Worm (Caenorhabditis elegans) whole organism, young adult: ENCODE measurements around the gene C25A8.2.

Experiments
- B0035.1 ChIP-seq: sonication (generic microtip); optimal IDR thresholded peaks from 2 replicates; lab custom pipeline; 2016; ENCODE audit warnings: missing genetic modification characterization, mild to moderate bottlenecking, missing compliant biosample characterization, missing genotype, missing genetic modification reagents
- B0261.1 ChIP-seq: sonication (generic microtip); optimal IDR thresholded peaks from 2 replicates; lab custom pipeline; 2016; ENCODE audit warnings: mild to moderate bottlenecking, missing genetic modification characterization, moderate library complexity, missing compliant biosample characterization
- B0336.3 ChIP-seq: fragments of 200-800 bp; sonication (Bioruptor generic); IDR thresholded peaks from 2 replicates; pipeline ENCODE4 v1.3.6; 2022; ENCODE audit warnings: missing genetic modification characterization, missing compliant biosample characterization
- F10E7.11 ChIP-seq: sonication (generic microtip); optimal IDR thresholded peaks from 2 replicates; lab custom pipeline; 2017; ENCODE audit warnings: mild to moderate bottlenecking, missing genetic modification characterization, moderate library complexity, missing compliant biosample characterization
- F23B12.7 ChIP-seq: sonication (generic microtip); optimal IDR thresholded peaks from 2 replicates; lab custom pipeline; 2017; ENCODE audit warnings: missing genetic modification characterization, mild to moderate bottlenecking, missing compliant biosample characterization, antibody characterized with exemption, moderate library complexity; ENCODE audit not compliant: insufficient read depth
- F33H1.4 ChIP-seq: fragments of 200-800 bp; sonication (Bioruptor generic); IDR thresholded peaks from 2 replicates; pipeline ENCODE4 v1.3.6; 2022; ENCODE audit warnings: missing genetic modification reagents, missing genetic modification characterization, missing compliant biosample characterization
- F37B4.10 ChIP-seq: fragments of 200-800 bp; sonication (Bioruptor generic); IDR thresholded peaks from 2 replicates; pipeline ENCODE4 v1.3.6; 2022; ENCODE audit warnings: missing genetic modification characterization, missing compliant biosample characterization
- F49E8.2 ChIP-seq: sonication (generic microtip); optimal IDR thresholded peaks from 3 replicates; lab custom pipeline; 2017; ENCODE audit warnings: missing genetic modification characterization, mild to moderate bottlenecking, missing compliant biosample characterization, antibody characterized with exemption, moderate library complexity; ENCODE audit not compliant: insufficient read depth
- F57C9.4 ChIP-seq: sonication (generic microtip); optimal IDR thresholded peaks from 2 replicates; lab custom pipeline; 2017; ENCODE audit warnings: mild to moderate bottlenecking, missing genetic modification characterization, missing compliant biosample characterization
- T26A5.8 ChIP-seq: sonication (generic microtip); optimal IDR thresholded peaks from 2 replicates; lab custom pipeline; 2016; ENCODE audit warnings: missing genetic modification characterization, missing compliant biosample characterization
- Y53F4B.3 ChIP-seq: fragments of 200-800 bp; sonication (Bioruptor generic); IDR thresholded peaks from 2 replicates; pipeline ENCODE4 v1.3.6; 2022; ENCODE audit warnings: missing genetic modification reagents, missing genetic modification characterization, missing compliant biosample characterization
- Y56A3A.18 ChIP-seq: fragments of 200-800 bp; sonication (Bioruptor generic); IDR thresholded peaks from 2 replicates; pipeline ENCODE4 v1.3.6; 2022; ENCODE audit warnings: missing genetic modification reagents, missing genetic modification characterization, missing compliant biosample characterization
- Y67H2A.10 ChIP-seq: fragments of 200-800 bp; sonication (Bioruptor generic); conservative IDR thresholded peaks from 2 replicates; pipeline ENCODE4 v1.3.6; 2022; ENCODE audit warnings: missing genetic modification reagents, missing genetic modification characterization, missing compliant biosample characterization
- ama-1 ChIP-seq, 3 experiments: fragments of 150-350 bp in 1 of 3; sonication (generic microtip) in 2 of 3; optimal IDR thresholded peaks; 2 replicates each; lab custom pipeline; 2014 to 2018; ENCODE audit warnings: missing biosample characterization in 2 of 3, missing genetic modification characterization in 2 of 3, missing genetic modification reagents in 2 of 3
- aptf-2 ChIP-seq: fragments of 200-800 bp; sonication (Bioruptor generic); conservative IDR thresholded peaks from 2 replicates; pipeline ENCODE4 v1.3.6; 2022; ENCODE audit warnings: missing genetic modification reagents, missing genetic modification characterization, missing compliant biosample characterization
- athp-1 ChIP-seq: sonication (generic microtip); optimal IDR thresholded peaks from 2 replicates; lab custom pipeline; 2017; ENCODE audit warnings: mild to moderate bottlenecking, missing genetic modification characterization, missing compliant biosample characterization
- attf-6 ChIP-seq: fragments of 200-800 bp; sonication (Bioruptor generic); IDR thresholded peaks from 2 replicates; pipeline ENCODE4 v1.3.6; 2022; ENCODE audit warnings: missing genetic modification reagents, missing genetic modification characterization, missing compliant biosample characterization
- ceh-100 ChIP-seq: fragments of 200-800 bp; sonication (Bioruptor generic); IDR thresholded peaks from 2 replicates; pipeline ENCODE4 v1.3.6; 2022; ENCODE audit warnings: missing genetic modification reagents, missing genetic modification characterization, missing compliant biosample characterization
- ceh-79 ChIP-seq: sonication (generic microtip); optimal IDR thresholded peaks from 2 replicates; lab custom pipeline; 2017; ENCODE audit warnings: mild to moderate bottlenecking, missing genetic modification characterization, missing compliant biosample characterization
- ceh-91 ChIP-seq: fragments of 200-800 bp; sonication (Bioruptor generic); IDR thresholded peaks from 2 replicates; pipeline ENCODE4 v1.3.6; 2022; ENCODE audit warnings: missing genetic modification reagents, missing genetic modification characterization, missing compliant biosample characterization
- die-1 ChIP-seq: sonication (generic microtip); optimal IDR thresholded peaks from 2 replicates; lab custom pipeline; 2016; ENCODE audit warnings: missing genotype, mild to moderate bottlenecking, missing genetic modification characterization, missing compliant biosample characterization
- dox-1 ChIP-seq: fragments of 200-800 bp; sonication (Bioruptor generic); IDR thresholded peaks from 2 replicates; pipeline ENCODE4 v1.3.6; 2022; ENCODE audit warnings: missing genetic modification reagents, missing genetic modification characterization, missing compliant biosample characterization
- ets-4 ChIP-seq: fragments of 200-800 bp; sonication (Bioruptor generic); optimal IDR thresholded peaks from 2 replicates; lab custom pipeline; 2018; ENCODE audit warnings: mild to moderate bottlenecking, missing genetic modification characterization, missing compliant biosample characterization
- hlh-12 ChIP-seq: sonication (generic microtip); optimal IDR thresholded peaks from 2 replicates; lab custom pipeline; 2016; ENCODE audit warnings: missing genetic modification characterization, missing compliant biosample characterization
- hmg-1.2 ChIP-seq: fragments of 200-800 bp; sonication (Bioruptor generic); IDR thresholded peaks from 2 replicates; pipeline ENCODE4 v1.3.6; 2022; ENCODE audit warnings: missing genetic modification reagents, missing genetic modification characterization, missing compliant biosample characterization
- hmg-20 ChIP-seq: fragments of 200-800 bp; sonication (Bioruptor generic); IDR thresholded peaks from 2 replicates; pipeline ENCODE4 v1.3.6; 2022; ENCODE audit warnings: missing genetic modification reagents, missing genetic modification characterization, missing compliant biosample characterization
- hsf-1 ChIP-seq: fragments of 200-800 bp; sonication (Bioruptor generic); IDR thresholded peaks from 2 replicates; pipeline ENCODE4 v1.3.6; 2022; ENCODE audit warnings: missing genetic modification reagents, missing genetic modification characterization, missing compliant biosample characterization
- let-607 ChIP-seq, 2 experiments: fragments of 200-800 bp in 1 of 2; sonication (Bioruptor generic) in 1 of 2; sonication (generic microtip) in 1 of 2; optimal IDR thresholded peaks; 2 replicates each; lab custom pipeline; 2016 to 2018; ENCODE audit warnings: mild to moderate bottlenecking in 2 of 2, missing compliant biosample characterization in 2 of 2, missing genetic modification characterization in 2 of 2, moderate library complexity in 2 of 2, missing genotype in 1 of 2
- lin-40 ChIP-seq: sonication (generic microtip); optimal IDR thresholded peaks from 2 replicates; lab custom pipeline; 2016; ENCODE audit warnings: missing genetic modification characterization, mild to moderate bottlenecking, missing compliant biosample characterization, missing genotype, missing genetic modification reagents
- lin-54 ChIP-seq: fragments of 200-800 bp; sonication (Bioruptor generic); optimal IDR thresholded peaks from 2 replicates; lab custom pipeline; 2018; ENCODE audit warnings: mild to moderate bottlenecking, missing genetic modification characterization, missing compliant biosample characterization
- madf-3 ChIP-seq: fragments of 200-800 bp; sonication (Bioruptor generic); IDR thresholded peaks from 2 replicates; pipeline ENCODE4 v1.3.6; 2022; ENCODE audit warnings: missing genetic modification reagents, missing genetic modification characterization, missing compliant biosample characterization
- madf-8 ChIP-seq: fragments of 200-800 bp; sonication (Bioruptor generic); conservative IDR thresholded peaks from 2 replicates; pipeline ENCODE4 v1.3.6; 2022; ENCODE audit warnings: missing genetic modification reagents, missing genetic modification characterization, missing compliant biosample characterization
- nhr-27 ChIP-seq: fragments of 200-800 bp; sonication (Bioruptor generic); optimal IDR thresholded peaks from 2 replicates; lab custom pipeline; 2018; ENCODE audit warnings: mild to moderate bottlenecking, missing genetic modification characterization, moderate library complexity, missing compliant biosample characterization
- rcor-1 ChIP-seq: fragments of 200-800 bp; sonication (Bioruptor generic); IDR thresholded peaks from 2 replicates; pipeline ENCODE4 v1.3.6; 2022; ENCODE audit warnings: missing genetic modification reagents, missing genetic modification characterization, missing compliant biosample characterization
- rec-8 ChIP-seq, 2 experiments: sonication (generic microtip); optimal IDR thresholded peaks; 2 replicates each; lab custom pipeline; 2016; ENCODE audit warnings: mild to moderate bottlenecking in 2 of 2, missing genetic modification characterization in 2 of 2, missing genetic modification reagents in 2 of 2, missing genotype in 2 of 2, missing biosample characterization in 1 of 2, missing compliant biosample characterization in 1 of 2, moderate library complexity in 1 of 2
- rpc-1 ChIP-seq, 2 experiments: fragments of 150-350 bp in 1 of 2; sonication (generic microtip) in 1 of 2; optimal IDR thresholded peaks; 2 replicates each; lab custom pipeline; 2014 to 2018; ENCODE audit warnings: missing biosample characterization in 1 of 2, missing genetic modification characterization in 1 of 2, missing genetic modification reagents in 1 of 2, missing genotype in 1 of 2
- sdz-38 ChIP-seq: sonication (generic microtip); optimal IDR thresholded peaks from 2 replicates; lab custom pipeline; 2016; ENCODE audit warnings: missing genotype, missing genetic modification characterization, missing compliant biosample characterization
- sea-2 ChIP-seq: fragments of 200-800 bp; sonication (Bioruptor generic); IDR thresholded peaks from 2 replicates; pipeline ENCODE4 v1.3.6; 2022; ENCODE audit warnings: missing genetic modification characterization, missing compliant biosample characterization
- unc-130 ChIP-seq: sonication (generic microtip); optimal IDR thresholded peaks from 2 replicates; lab custom pipeline; 2016; ENCODE audit warnings: missing genetic modification reagents, missing genetic modification characterization, missing compliant biosample characterization
- zfh-2 ChIP-seq: fragments of 200-800 bp; sonication (Bioruptor generic); conservative IDR thresholded peaks from 2 replicates; pipeline ENCODE4 v1.3.6; 2022; ENCODE audit warnings: missing genetic modification reagents, missing genetic modification characterization, missing compliant biosample characterization
- ztf-22 ChIP-seq: fragments of 200-800 bp; sonication (Bioruptor generic); optimal IDR thresholded peaks from 2 replicates; lab custom pipeline; 2018; ENCODE audit warnings: mild to moderate bottlenecking, missing genetic modification characterization, moderate library complexity, missing compliant biosample characterization

The C25A8.2 gene

DNA sequence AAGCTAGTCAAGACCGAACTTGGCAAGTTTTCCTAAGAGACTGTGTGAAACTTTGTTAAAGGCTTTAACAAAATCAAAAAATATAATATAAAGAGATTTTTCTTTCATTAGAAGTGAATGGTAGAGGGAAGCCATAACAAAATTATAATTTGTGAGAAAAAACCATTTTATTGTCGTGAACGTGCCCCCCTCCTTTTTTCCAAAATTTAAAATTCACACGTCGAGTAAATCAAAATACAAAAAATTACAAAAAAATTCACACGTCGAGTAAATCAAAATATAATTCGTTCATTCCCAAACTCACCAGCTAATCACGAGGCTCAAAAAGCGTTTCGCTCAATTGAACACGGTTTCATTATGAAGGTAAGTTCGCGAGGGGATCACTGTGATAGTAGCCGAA, at the start of gene C25A8.2:
TSS of gene C25A8.2 (plus strand) at position 301 of the 400 bp plus-strand sequence.
- no peak for TF ChIP-seq hsf-1 (GFP tag; lab: Robert Waterston, UW)
- TF ChIP-seq B0035.1 (tag; lab: Kevin White, UChicago): no peak
- TF ChIP-seq hmg-1.2 (GFP tag; lab: Robert Waterston, UW): no peak
- no peak for TF ChIP-seq F33H1.4 (GFP tag; lab: Robert Waterston, UW)
- TF ChIP-seq ztf-22 (GFP tag; lab: Kevin White, UChicago): no peak
- no peak for TF ChIP-seq sdz-38 (tag; lab: Kevin White, UChicago)
- TF ChIP-seq dox-1 (GFP tag; lab: Robert Waterston, UW): no peak
- no peak for TF ChIP-seq ama-1 (optimal IDR thresholded peaks at IDR 0.05; lab: Kevin White, UChicago)
- no peak for TF ChIP-seq ama-1 (GFP tag; optimal IDR thresholded peaks at IDR 0.05; lab: Kevin White, UChicago)
- no peak for TF ChIP-seq F10E7.11 (tag; lab: Kevin White, UChicago)
- TF ChIP-seq lin-54 (GFP tag; lab: Kevin White, UChicago): no peak
- TF ChIP-seq rpc-1 (optimal IDR thresholded peaks at IDR 0.05; lab: Kevin White, UChicago): no peak
- TF ChIP-seq rpc-1 (tag; optimal IDR thresholded peaks at IDR 0.05; lab: Kevin White, UChicago): no peak
- TF ChIP-seq madf-8 (GFP tag; lab: Robert Waterston, UW): no peak

DNA sequence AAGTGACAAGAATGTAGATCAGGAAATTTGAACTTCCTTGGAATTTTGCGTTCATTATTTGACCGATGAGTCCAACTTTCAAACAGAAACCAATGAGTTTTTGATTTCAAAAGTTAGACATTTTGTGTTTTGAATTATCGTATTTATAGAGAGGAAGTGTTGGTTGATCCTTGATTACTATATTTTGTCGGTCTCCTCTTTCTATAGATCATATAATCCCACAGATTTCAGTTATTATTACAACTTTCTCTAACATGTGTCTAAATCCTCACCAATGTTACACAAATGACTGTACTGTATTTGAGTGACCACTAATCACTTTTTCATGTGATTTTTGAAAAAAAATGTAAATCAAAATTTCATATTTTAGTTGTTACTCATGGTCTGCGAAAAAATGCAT, 45.1 kb upstream of the C25A8.2 start, which contains the start of gene B0478.3:
TSS of gene B0478.3 (minus strand) at position 101 of the 400 bp plus-strand sequence.
- TF ChIP-seq zfh-2: no peak
- TF ChIP-seq ztf-22 (GFP tag; lab: Kevin White, UChicago): no peak
- no peak for TF ChIP-seq ceh-100 (GFP tag; lab: Robert Waterston, UW)
- no peak for TF ChIP-seq ets-4 (GFP tag; lab: Kevin White, UChicago)
- TF ChIP-seq athp-1 (tag; lab: Kevin White, UChicago): no peak
- TF ChIP-seq lin-54 (GFP tag; lab: Kevin White, UChicago): no peak
- TF ChIP-seq F10E7.11 (tag; lab: Kevin White, UChicago): no peak
- no peak for TF ChIP-seq lin-40
- TF ChIP-seq F49E8.2 (tag; lab: Kevin White, UChicago): no peak
- no peak for TF ChIP-seq F57C9.4 (tag; lab: Kevin White, UChicago)
- no peak for TF ChIP-seq hmg-20
- no peak for TF ChIP-seq madf-3 (GFP tag; lab: Robert Waterston, UW)
- TF ChIP-seq T26A5.8: no peak
- TF ChIP-seq ama-1 (optimal IDR thresholded peaks at IDR 0.05; lab: Kevin White, UChicago): no peak
- TF ChIP-seq ama-1 (GFP tag; optimal IDR thresholded peaks at IDR 0.05; lab: Kevin White, UChicago): no peak
- no peak for TF ChIP-seq F37B4.10 (GFP tag; lab: Robert Waterston, UW)
- no peak for TF ChIP-seq die-1 (tag; lab: Kevin White, UChicago)
- TF ChIP-seq hlh-12 (tag; lab: Kevin White, UChicago): no peak
- TF ChIP-seq, all 124 proteins: peak for 0

DNA sequence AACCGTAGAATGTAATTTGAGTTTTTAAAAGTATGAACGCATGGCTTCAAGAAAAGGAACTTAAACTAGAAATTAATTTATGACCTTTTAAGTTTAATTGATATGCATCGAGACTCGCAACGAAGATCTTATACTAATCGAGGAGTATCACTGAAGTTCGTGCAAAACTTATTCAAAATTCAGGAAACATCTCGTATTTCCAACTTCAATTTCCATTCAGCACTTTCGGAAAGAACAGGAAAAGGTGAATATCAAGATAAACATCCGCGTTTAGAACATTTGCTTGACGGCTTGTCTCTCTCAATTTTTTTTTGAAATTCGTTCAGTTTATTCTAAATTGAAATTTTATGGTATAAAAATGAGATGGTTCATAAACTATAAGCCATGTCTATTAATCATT, 44.4 kb upstream of the C25A8.2 start, which contains the start of gene ZK381.2:
TSS of gene ZK381.2 (plus strand) at position 301 of the 400 bp plus-strand sequence.
- no peak for TF ChIP-seq T26A5.8
- TF ChIP-seq lin-54 (GFP tag; lab: Kevin White, UChicago): no peak
- TF ChIP-seq nhr-27 (tag; lab: Kevin White, UChicago): no peak
- no peak for TF ChIP-seq Y53F4B.3 (GFP tag; lab: Robert Waterston, UW)
- TF ChIP-seq madf-3 (GFP tag; lab: Robert Waterston, UW): no peak
- TF ChIP-seq rec-8 (tag; optimal IDR thresholded peaks at IDR 0.05; lab: Kevin White, UChicago): no peak

DNA sequence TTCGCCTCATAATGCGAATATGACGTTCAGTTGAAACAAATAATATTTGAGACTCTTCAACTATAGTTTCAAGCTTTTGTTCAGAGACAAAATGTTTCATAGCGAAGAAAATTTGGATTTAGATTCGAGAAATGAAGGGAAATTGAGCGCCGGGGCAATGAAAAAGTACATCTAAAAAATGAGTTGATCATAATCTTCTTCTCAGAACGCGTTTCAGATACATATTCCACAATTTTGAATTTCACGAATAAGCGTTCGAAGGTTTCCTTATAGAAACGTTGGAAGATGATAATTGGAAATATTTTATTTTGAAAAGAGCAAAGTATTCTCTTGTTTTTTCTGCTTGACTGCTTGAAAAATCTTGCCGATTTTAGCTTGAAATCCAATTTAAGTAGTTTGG, 39.4 kb upstream of the C25A8.2 start, which contains the start of gene ZK381.8:
TSS of gene ZK381.8 (minus strand) at position 101 of the 400 bp plus-strand sequence.
- no peak for TF ChIP-seq sea-2 (GFP tag; lab: Robert Waterston, UW)
- no peak for TF ChIP-seq attf-6 (GFP tag; lab: Robert Waterston, UW)
- no peak for TF ChIP-seq rec-8 (tag; optimal IDR thresholded peaks at IDR 0.05; lab: Kevin White, UChicago)
- no peak for TF ChIP-seq Y67H2A.10 (GFP tag; lab: Robert Waterston, UW)
- TF ChIP-seq T26A5.8: no peak
- no peak for TF ChIP-seq ceh-91 (GFP tag; lab: Robert Waterston, UW)
- no peak for TF ChIP-seq let-607 (tag; optimal IDR thresholded peaks at IDR 0.05; lab: Kevin White, UChicago)
- TF ChIP-seq unc-130 (GFP tag; lab: Kevin White, UChicago): no peak
- no peak for TF ChIP-seq Y56A3A.18 (GFP tag; lab: Robert Waterston, UW)
- TF ChIP-seq hmg-1.2 (GFP tag; lab: Robert Waterston, UW): no peak
- no peak for TF ChIP-seq ceh-79 (tag; lab: Kevin White, UChicago)
- no peak for TF ChIP-seq die-1 (tag; lab: Kevin White, UChicago)
- TF ChIP-seq aptf-2 (GFP tag; lab: Robert Waterston, UW): no peak
- TF ChIP-seq B0261.1 (tag; lab: Kevin White, UChicago): no peak
- TF ChIP-seq nhr-27 (tag; lab: Kevin White, UChicago): no peak
- TF ChIP-seq rcor-1 (GFP tag; lab: Robert Waterston, UW): no peak
- no peak for TF ChIP-seq F23B12.7
- no peak for TF ChIP-seq B0336.3 (GFP tag; lab: Robert Waterston, UW)
- TF ChIP-seq, all 124 proteins: peak for 0
